Fruit fly (Drosophila melanogaster) whole organism, embryonic: ENCODE results near the gene Papss.

Experiments used
- Asciz ChIP-seq: fragments of 200-800 bp; sonication (Bioruptor generic); optimal IDR thresholded peaks from 2 replicates; lab custom pipeline; 2017; ENCODE audit warnings: missing biosample characterization, mild to moderate bottlenecking, missing genetic modification characterization, missing genetic modification reagents
- BEAF-32 ChIP-seq: fragments of 200-800 bp; sonication (Bioruptor generic); optimal IDR thresholded peaks from 3 replicates; lab custom pipeline; 2017; ENCODE audit warnings: missing biosample characterization, missing genetic modification characterization, mild to moderate bottlenecking, moderate library complexity, missing genetic modification reagents
- Bgb ChIP-seq: fragments of 200-800 bp; sonication (Bioruptor generic); IDR thresholded peaks from 2 replicates; pipeline ENCODE4 v1.3.6; 2022; ENCODE audit warnings: missing biosample characterization, missing genetic modification characterization; ENCODE audit not compliant: partially characterized antibody
- Blimp-1 ChIP-seq: fragments of 200-800 bp; sonication (Bioruptor generic); optimal IDR thresholded peaks from 3 replicates; lab custom pipeline; 2018; ENCODE audit warnings: missing biosample characterization, missing genetic modification characterization, mild to moderate bottlenecking, moderate library complexity, missing genetic modification reagents
- CG10267 ChIP-seq: fragments of 200-800 bp; sonication (Bioruptor generic); optimal IDR thresholded peaks from 2 replicates; lab custom pipeline; 2018; ENCODE audit warnings: missing biosample characterization, mild to moderate bottlenecking, missing genetic modification characterization, moderate library complexity
- CG13287 ChIP-seq: fragments of 200-800 bp; sonication (Bioruptor generic); IDR thresholded peaks from 2 replicates; pipeline ENCODE4 v1.3.6; 2022; ENCODE audit warnings: missing biosample characterization, missing genetic modification characterization; ENCODE audit not compliant: partially characterized antibody
- CG14710 ChIP-seq: fragments of 200-800 bp; sonication (Bioruptor generic); optimal IDR thresholded peaks from 3 replicates; lab custom pipeline; 2019; ENCODE audit warnings: missing biosample characterization, mild to moderate bottlenecking, missing genetic modification characterization, moderate library complexity
- CG16813 ChIP-seq: fragments of 200-800 bp; sonication (Bioruptor generic); IDR thresholded peaks from 3 replicates; pipeline ENCODE4 v1.3.6; 2022; ENCODE audit warnings: missing biosample characterization, missing genetic modification characterization; ENCODE audit not compliant: partially characterized antibody
- CG18764 ChIP-seq: fragments of 200-800 bp; sonication (Bioruptor generic); optimal IDR thresholded peaks from 3 replicates; lab custom pipeline; 2016; ENCODE audit warnings: missing biosample characterization, missing genetic modification characterization
- CG2116 ChIP-seq: fragments of 200-800 bp; sonication (Bioruptor generic); optimal IDR thresholded peaks from 3 replicates; lab custom pipeline; 2018; ENCODE audit warnings: missing biosample characterization, mild to moderate bottlenecking, missing genetic modification characterization
- CG2678 ChIP-seq: fragments of 200-800 bp; sonication (Bioruptor generic); optimal IDR thresholded peaks from 3 replicates; lab custom pipeline; 2019; ENCODE audit warnings: missing biosample characterization, mild to moderate bottlenecking, missing genetic modification characterization, moderate library complexity
- CG2889 ChIP-seq: fragments of 200-800 bp; sonication (Bioruptor generic); IDR thresholded peaks from 3 replicates; pipeline ENCODE4 v1.3.6; 2022; ENCODE audit warnings: missing biosample characterization, missing genetic modification characterization
- CG34224 ChIP-seq: fragments of 200-800 bp; sonication (Bioruptor generic); IDR thresholded peaks from 3 replicates; pipeline ENCODE4 v1.3.6; 2022; ENCODE audit warnings: missing biosample characterization, missing genetic modification characterization; ENCODE audit not compliant: partially characterized antibody
- CG3847 ChIP-seq: fragments of 200-800 bp; sonication (Bioruptor generic); IDR thresholded peaks from 2 replicates; pipeline ENCODE4 v1.3.6; 2022; ENCODE audit warnings: missing biosample characterization, missing genetic modification characterization
- CG6791 ChIP-seq: fragments of 200-800 bp; sonication (Bioruptor generic); IDR thresholded peaks from 3 replicates; pipeline ENCODE4 v1.3.6; 2022; ENCODE audit warnings: missing biosample characterization, missing genetic modification characterization; ENCODE audit not compliant: partially characterized antibody
- CG7928 ChIP-seq: fragments of 200-800 bp; sonication (Bioruptor generic); optimal IDR thresholded peaks from 2 replicates; lab custom pipeline; 2017; ENCODE audit warnings: missing biosample characterization, mild to moderate bottlenecking, missing genetic modification characterization
- CG7963 ChIP-seq: fragments of 200-800 bp; sonication (Bioruptor generic); IDR thresholded peaks from 3 replicates; pipeline ENCODE4 v1.3.6; 2022; ENCODE audit warnings: missing biosample characterization, missing genetic modification characterization; ENCODE audit not compliant: partially characterized antibody
- CG9215 ChIP-seq: fragments of 200-800 bp; sonication (Bioruptor generic); IDR thresholded peaks from 2 replicates; pipeline ENCODE4 v1.3.6; 2022; ENCODE audit warnings: missing biosample characterization, missing genetic modification characterization
- Camta ChIP-seq: fragments of 200-800 bp; sonication (Bioruptor generic); optimal IDR thresholded peaks from 2 replicates; lab custom pipeline; 2016; ENCODE audit warnings: missing biosample characterization, missing genetic modification characterization
- Deaf1 ChIP-seq: fragments of 200-800 bp; optimal IDR thresholded peaks from 3 replicates; lab custom pipeline; 2019; ENCODE audit warnings: missing biosample characterization, mild to moderate bottlenecking, missing genetic modification characterization, moderate library complexity
- Dref ChIP-seq: fragments of 200-800 bp; sonication (Bioruptor generic); IDR thresholded peaks from 2 replicates; pipeline ENCODE4 v1.3.6; 2022; ENCODE audit warnings: missing biosample characterization, missing genetic modification characterization
- Ets65A ChIP-seq: fragments of 200-800 bp; sonication (Bioruptor generic); peaks from one replicate; lab custom pipeline; 2016; ENCODE audit warnings: missing biosample characterization, missing genetic modification characterization
- HHEX ChIP-seq: fragments of 200-800 bp; sonication (Bioruptor generic); optimal IDR thresholded peaks from 3 replicates; lab custom pipeline; 2017; ENCODE audit warnings: missing biosample characterization, mild to moderate bottlenecking, missing genetic modification characterization, missing genetic modification reagents
- Mes4 ChIP-seq: fragments of 200-800 bp; sonication (Bioruptor generic); optimal IDR thresholded peaks from 2 replicates; lab custom pipeline; 2016; ENCODE audit warnings: missing biosample characterization, missing genetic modification characterization
- ac ChIP-seq: fragments of 200-800 bp; sonication (Bioruptor generic); optimal IDR thresholded peaks from 3 replicates; lab custom pipeline; 2017; ENCODE audit warnings: missing biosample characterization, mild to moderate bottlenecking, missing genetic modification characterization
- amos ChIP-seq: fragments of 200-800 bp; sonication (Bioruptor generic); IDR thresholded peaks from 2 replicates; pipeline ENCODE4 v1.3.6; 2022; ENCODE audit warnings: missing biosample characterization, missing genetic modification characterization; ENCODE audit not compliant: partially characterized antibody
- aop ChIP-seq: fragments of 200-800 bp; sonication (Bioruptor generic); IDR thresholded peaks from 2 replicates; pipeline ENCODE4 v1.3.6; 2022; ENCODE audit warnings: missing biosample characterization, missing genetic modification characterization
- ara ChIP-seq: fragments of 200-800 bp; sonication (Bioruptor generic); IDR thresholded peaks from 2 replicates; pipeline ENCODE4 v1.3.6; 2022; ENCODE audit warnings: missing biosample characterization, missing genetic modification characterization
- ase ChIP-seq: fragments of 200-800 bp; sonication (Bioruptor generic); IDR thresholded peaks from 3 replicates; pipeline ENCODE4 v1.3.6; 2022; ENCODE audit warnings: missing biosample characterization, missing genetic modification characterization
- chn ChIP-seq: fragments of 200-800 bp; sonication (Bioruptor generic); optimal IDR thresholded peaks from 2 replicates; lab custom pipeline; 2016; ENCODE audit warnings: missing biosample characterization, missing genetic modification characterization
- corto ChIP-seq: fragments of 200-800 bp; sonication (Bioruptor generic); optimal IDR thresholded peaks from 2 replicates; lab custom pipeline; 2016; ENCODE audit warnings: missing biosample characterization, mild to moderate bottlenecking, missing genetic modification characterization, moderate library complexity
- croc ChIP-seq: fragments of 200-800 bp; sonication (Bioruptor generic); conservative IDR thresholded peaks from 3 replicates; pipeline ENCODE4 v1.3.6; 2022; ENCODE audit warnings: missing biosample characterization, missing genetic modification characterization
- crp ChIP-seq, 2 experiments: fragments of 200-800 bp; sonication (Bioruptor generic); optimal IDR thresholded peaks; 2 replicates in 1 of 2; 3 replicates in 1 of 2; lab custom pipeline; 2017; ENCODE audit warnings: missing biosample characterization in 2 of 2, missing genetic modification characterization in 2 of 2, mild to moderate bottlenecking in 1 of 2, moderate library complexity in 1 of 2
- fd3F ChIP-seq: fragments of 200-800 bp; sonication (Bioruptor generic); optimal IDR thresholded peaks from 2 replicates; lab custom pipeline; 2018; ENCODE audit warnings: missing biosample characterization, mild to moderate bottlenecking, missing genetic modification characterization, moderate library complexity
- gcm2 ChIP-seq: fragments of 200-800 bp; sonication (Bioruptor generic); optimal IDR thresholded peaks from 2 replicates; lab custom pipeline; 2016; ENCODE audit warnings: missing biosample characterization, missing genetic modification characterization
- hbn ChIP-seq: fragments of 200-800 bp; sonication (Bioruptor generic); IDR thresholded peaks from 2 replicates; pipeline ENCODE4 v1.3.6; 2022; ENCODE audit warnings: missing biosample characterization, missing genetic modification characterization; ENCODE audit not compliant: partially characterized antibody
- inv ChIP-seq: fragments of 200-800 bp; sonication (Bioruptor generic); IDR thresholded peaks from 2 replicates; pipeline ENCODE4 v1.3.6; 2022; ENCODE audit warnings: missing biosample characterization, missing genetic modification characterization; ENCODE audit not compliant: partially characterized antibody
- lab ChIP-seq: fragments of 200-800 bp; sonication (Bioruptor generic); optimal IDR thresholded peaks from 3 replicates; lab custom pipeline; 2017; ENCODE audit warnings: missing biosample characterization, missing genetic modification characterization, mild to moderate bottlenecking, moderate library complexity, missing genetic modification reagents
- lbe ChIP-seq: fragments of 200-800 bp; sonication (Bioruptor generic); optimal IDR thresholded peaks from 2 replicates; lab custom pipeline; 2016; ENCODE audit warnings: missing biosample characterization, mild to moderate bottlenecking, missing genetic modification characterization
- mld ChIP-seq: fragments of 200-800 bp; sonication (Bioruptor generic); IDR thresholded peaks from 3 replicates; pipeline ENCODE4 v1.3.6; 2022; ENCODE audit warnings: missing biosample characterization, missing genetic modification characterization; ENCODE audit not compliant: partially characterized antibody
- sc ChIP-seq, 3 experiments: fragments of >200 bp in 2 of 3; fragments of 200-800 bp in 1 of 3; sonication (Bioruptor generic) in 1 of 3; optimal IDR thresholded peaks; 2 replicates in 2 of 3; 3 replicates in 1 of 3; lab custom pipeline; 2017; ENCODE audit warnings: mild to moderate bottlenecking in 1 of 3, missing biosample characterization in 1 of 3, missing genetic modification characterization in 1 of 3, missing genetic modification reagents in 1 of 3
- sim ChIP-seq: fragments of 200-800 bp; sonication (Bioruptor generic); IDR thresholded peaks from 2 replicates; pipeline ENCODE4 v1.3.6; 2022; ENCODE audit warnings: missing biosample characterization, missing genetic modification characterization
- sisA ChIP-seq: fragments of 200-800 bp; sonication (Bioruptor generic); IDR thresholded peaks from 2 replicates; pipeline ENCODE4 v1.3.6; 2022; ENCODE audit warnings: missing biosample characterization, missing genetic modification characterization
- slou ChIP-seq: fragments of 200-800 bp; sonication (Bioruptor generic); optimal IDR thresholded peaks from 3 replicates; lab custom pipeline; 2016; ENCODE audit warnings: missing biosample characterization, missing genetic modification characterization
- sqz ChIP-seq: fragments of 200-800 bp; sonication (Bioruptor generic); optimal IDR thresholded peaks from 3 replicates; lab custom pipeline; 2018; ENCODE audit warnings: missing biosample characterization, mild to moderate bottlenecking, missing genetic modification characterization
- tup ChIP-seq: fragments of 200-800 bp; sonication (Bioruptor generic); optimal IDR thresholded peaks from 2 replicates; lab custom pipeline; 2016; ENCODE audit warnings: missing biosample characterization, mild to moderate bottlenecking, missing genetic modification characterization, moderate library complexity
- unpg ChIP-seq: fragments of 200-800 bp; sonication (Bioruptor generic); optimal IDR thresholded peaks from 3 replicates; lab custom pipeline; 2018; ENCODE audit warnings: missing biosample characterization, mild to moderate bottlenecking, missing genetic modification characterization, moderate library complexity
- wdn ChIP-seq: fragments of 200-800 bp; sonication (Bioruptor generic); IDR thresholded peaks from 2 replicates; pipeline ENCODE4 v1.3.6; 2022; ENCODE audit warnings: missing biosample characterization, missing genetic modification characterization
- zen2 ChIP-seq: fragments of 200-800 bp; sonication (Bioruptor generic); IDR thresholded peaks from 3 replicates; pipeline ENCODE4 v1.3.6; 2022; ENCODE audit warnings: missing biosample characterization, missing genetic modification characterization; ENCODE audit not compliant: partially characterized antibody

Papss gene

dm6 chr3L:19801105-19801504 lies 44.0 kb upstream of the Papss start, which contains the start of gene CG14102 (continued):
- TF ChIP-seq Deaf1 (tag; lab: Kevin White, UChicago) (no peak), Dref (GFP tag; lab: Robert Waterston, UW) (peak; percentile 56), mld (GFP tag; lab: Robert Waterston, UW) (0 out of 3 replicates have a peak, but pooled peaks have one; percentile 9), HHEX (GFP tag; lab: Kevin White, UChicago) (no peak), CG9215 (GFP tag; lab: Robert Waterston, UW) (no peak), CG7963 (GFP tag; lab: Robert Waterston, UW) (0 out of 3 replicates have a peak, but pooled peaks have one; percentile 21), fd3F (GFP tag; lab: Kevin White, UChicago) (no peak), CG18764 (GFP tag; lab: Kevin White, UChicago) (no peak), CG13287 (peak; percentile 59), sim (GFP tag; lab: Robert Waterston, UW) (no peak), CG16813 (GFP tag; lab: Robert Waterston, UW) (peak; percentile 54; the same call in 2 of the 3 replicates), unpg (GFP tag; lab: Kevin White, UChicago) (no peak), hbn (GFP tag; lab: Robert Waterston, UW) (peak; percentile 70), Blimp-1 (GFP tag; lab: Kevin White, UChicago) (no peak), chn (GFP tag; lab: Kevin White, UChicago) (no peak), crp (GFP tag; optimal IDR thresholded peaks at IDR 0.05; lab: Kevin White, UChicago) (peak in 1 of 2 experiments; percentile 72), inv (GFP tag; lab: Robert Waterston, UW) (peak; percentile 44), tup (GFP tag; lab: Kevin White, UChicago) (no peak), CG2678 (tag; lab: Kevin White, UChicago) (no peak), gcm2 (no peak), wdn (no peak), Camta (GFP tag; lab: Kevin White, UChicago) (no peak), zen2 (peak; percentile 41; the same call in 1 of the 3 replicates), CG3847 (no peak), amos (GFP tag; lab: Robert Waterston, UW) (peak; percentile 67), lbe (GFP tag; lab: Kevin White, UChicago) (peak; percentile 27), sc (optimal IDR thresholded peaks at IDR 0.05; lab: Kevin White, UChicago) (no peak), sc (GFP tag; optimal IDR thresholded peaks at IDR 0.05; lab: Kevin White, UChicago) (no peak), BEAF-32 (GFP tag; lab: Kevin White, UChicago) (peak; percentile 61), croc (GFP tag; lab: Robert Waterston, UW) (no peak), CG14710 (tag; lab: Kevin White, UChicago) (no peak), Ets65A (peak; percentile 21), CG2889 (GFP tag; lab: Robert Waterston, UW) (no peak), CG7928 (no peak)

- TF ChIP-seq Asciz (GFP tag; lab: Kevin White, UChicago) (no peak), corto (GFP tag; lab: Kevin White, UChicago) (no peak), CG10267 (tag; lab: Kevin White, UChicago) (no peak), ase (GFP tag; lab: Robert Waterston, UW) (no peak), inv (GFP tag; lab: Robert Waterston, UW) (peak; percentile 72), lab (GFP tag; lab: Kevin White, UChicago) (no peak), CG6791 (GFP tag; lab: Robert Waterston, UW) (peak; percentile 72), sqz (no peak), CG34224 (GFP tag; lab: Robert Waterston, UW) (peak; percentile 88), Bgb (GFP tag; lab: Robert Waterston, UW) (peak; percentile 72), CG16813 (GFP tag; lab: Robert Waterston, UW) (peak; percentile 72), ara (no peak), CG2116 (GFP tag; lab: Kevin White, UChicago) (peak; percentile 52), Mes4 (no peak), aop (GFP tag; lab: Robert Waterston, UW) (no peak), slou (no peak), ac (GFP tag; lab: Kevin White, UChicago) (no peak), sisA (GFP tag; lab: Robert Waterston, UW) (no peak)
Observed at dm6 chr3L:19804908-19805307, 40.2 kb upstream of the Papss start, which contains the start of the genes TORIP and Ccdc58. TORIP (minus strand) TSS chr3L:19805080. Ccdc58 (plus strand) TSS chr3L:19805181.
